Fruit fly (Drosophila melanogaster) whole organism, prepupa: ENCODE measurements around the gene CG5180.
A peak's percentile ranks its signal among the peaks of the same experiment; 100 is the strongest.

Experiments used
- CG11294 ChIP-seq: fragments of 200-800 bp; sonication (Bioruptor generic); IDR thresholded peaks from 2 replicates; pipeline ENCODE4 v1.3.6; 2022; ENCODE audit warnings: missing biosample characterization, missing genetic modification characterization
- CG11762 ChIP-seq: fragments of 200-800 bp; sonication (Bioruptor generic); optimal IDR thresholded peaks from 3 replicates; lab custom pipeline; 2016; ENCODE audit warnings: missing biosample characterization, missing genetic modification characterization; ENCODE audit not compliant: insufficient read depth
- CG11902 ChIP-seq: fragments of 200-800 bp; sonication (Bioruptor generic); optimal IDR thresholded peaks from 3 replicates; lab custom pipeline; 2016; ENCODE audit warnings: missing biosample characterization, missing genetic modification characterization
- CG15336 ChIP-seq: fragments of 200-800 bp; sonication (Bioruptor generic); IDR thresholded peaks from 2 replicates; pipeline ENCODE4 v1.3.6; 2022; ENCODE audit warnings: missing biosample characterization, missing genetic modification characterization
- CG1621 ChIP-seq: fragments of 200-800 bp; sonication (Bioruptor generic); optimal IDR thresholded peaks from 3 replicates; lab custom pipeline; 2018; ENCODE audit warnings: missing biosample characterization, mild to moderate bottlenecking, missing genetic modification characterization
- CG32006 ChIP-seq: fragments of 200-800 bp; sonication (Bioruptor generic); optimal IDR thresholded peaks from 3 replicates; lab custom pipeline; 2017; ENCODE audit warnings: missing biosample characterization, mild to moderate bottlenecking, missing genetic modification characterization
- CG34406 ChIP-seq: fragments of 200-800 bp; sonication (Bioruptor generic); optimal IDR thresholded peaks from 3 replicates; lab custom pipeline; 2016; ENCODE audit warnings: missing biosample characterization, missing genetic modification characterization
- CG4318 ChIP-seq: fragments of 200-800 bp; sonication (Bioruptor generic); optimal IDR thresholded peaks from 3 replicates; lab custom pipeline; 2017; ENCODE audit warnings: missing biosample characterization, mild to moderate bottlenecking, missing genetic modification characterization
- CG6808 ChIP-seq: fragments of 200-800 bp; sonication (Bioruptor generic); optimal IDR thresholded peaks from 3 replicates; lab custom pipeline; 2017; ENCODE audit warnings: missing biosample characterization, missing genetic modification characterization, mild to moderate bottlenecking, moderate library complexity, missing genetic modification reagents
- CG8119 ChIP-seq: fragments of 200-800 bp; sonication (Bioruptor generic); IDR thresholded peaks from 3 replicates; pipeline ENCODE4 v1.3.6; 2022; ENCODE audit warnings: missing biosample characterization, missing genetic modification characterization
- CG9139 ChIP-seq: fragments of 200-800 bp; sonication (Bioruptor generic); optimal IDR thresholded peaks from 3 replicates; lab custom pipeline; 2017; ENCODE audit warnings: missing biosample characterization, mild to moderate bottlenecking, missing genetic modification characterization
- Eip78C ChIP-seq: fragments of 200-800 bp; sonication (Bioruptor generic); peaks from one replicate; lab custom pipeline; 2016; ENCODE audit warnings: missing biosample characterization, missing genetic modification characterization
- Eip93F ChIP-seq: fragments of 200-800 bp; sonication (Bioruptor generic); optimal IDR thresholded peaks from 2 replicates; lab custom pipeline; 2016; ENCODE audit warnings: missing biosample characterization, mild to moderate bottlenecking, missing genetic modification characterization
- Ets21C ChIP-seq: fragments of 200-800 bp; sonication (Bioruptor generic); optimal IDR thresholded peaks from 3 replicates; lab custom pipeline; 2016; ENCODE audit warnings: missing biosample characterization, missing genetic modification characterization
- Ets96B ChIP-seq: fragments of 200-800 bp; optimal IDR thresholded peaks from 2 replicates; lab custom pipeline; 2019; ENCODE audit warnings: missing biosample characterization, mild to moderate bottlenecking, missing genetic modification characterization, moderate library complexity
- Gug ChIP-seq: fragments of 200-800 bp; sonication (Bioruptor generic); IDR thresholded peaks from 2 replicates; pipeline ENCODE4 v1.3.6; 2022; ENCODE audit warnings: missing biosample characterization, missing genetic modification characterization
- Hr38 ChIP-seq: sonication (Bioruptor generic); optimal IDR thresholded peaks from 2 replicates; lab custom pipeline; 2016; ENCODE audit warnings: missing biosample characterization, missing genetic modification characterization
- Hr39 ChIP-seq: fragments of 200-800 bp; sonication (Bioruptor generic); optimal IDR thresholded peaks from 2 replicates; lab custom pipeline; 2016; ENCODE audit warnings: missing biosample characterization, missing genetic modification characterization
- Hr4 ChIP-seq: fragments of 200-800 bp; sonication (Bioruptor generic); optimal IDR thresholded peaks from 3 replicates; lab custom pipeline; 2016; ENCODE audit warnings: missing biosample characterization, missing genetic modification characterization
- Lpt ChIP-seq: fragments of 200-800 bp; sonication (Bioruptor generic); optimal IDR thresholded peaks from 3 replicates; lab custom pipeline; 2016; ENCODE audit warnings: missing biosample characterization, missing genetic modification characterization
- Smox ChIP-seq: fragments of 200-800 bp; sonication (Bioruptor generic); optimal IDR thresholded peaks from 3 replicates; lab custom pipeline; 2016; ENCODE audit warnings: missing biosample characterization, missing genetic modification characterization
- Sox102F ChIP-seq: fragments of 200-800 bp; sonication (Bioruptor generic); optimal IDR thresholded peaks from 2 replicates; lab custom pipeline; 2016; ENCODE audit warnings: missing biosample characterization, mild to moderate bottlenecking, missing genetic modification characterization
- Sox14 ChIP-seq: fragments of 200-800 bp; sonication (Bioruptor generic); optimal IDR thresholded peaks from 3 replicates; lab custom pipeline; 2016; ENCODE audit warnings: missing biosample characterization, missing genetic modification characterization
- Sox15 ChIP-seq: fragments of 200-800 bp; sonication (Bioruptor generic); optimal IDR thresholded peaks from 3 replicates; lab custom pipeline; 2016; ENCODE audit warnings: missing biosample characterization, missing genetic modification characterization
- achi ChIP-seq: fragments of 200-800 bp; sonication (Bioruptor generic); optimal IDR thresholded peaks from 3 replicates; lab custom pipeline; 2016; ENCODE audit warnings: missing biosample characterization, missing genetic modification characterization
- acj6 ChIP-seq: fragments of 200-800 bp; sonication (Bioruptor generic); optimal IDR thresholded peaks from 3 replicates; lab custom pipeline; 2016; ENCODE audit warnings: missing biosample characterization, missing genetic modification characterization
- cyc ChIP-seq: fragments of 200-800 bp; sonication (Bioruptor generic); optimal IDR thresholded peaks from 3 replicates; lab custom pipeline; 2016; ENCODE audit warnings: missing biosample characterization, missing genetic modification characterization
- dsx ChIP-seq: fragments of 200-800 bp; optimal IDR thresholded peaks from 3 replicates; lab custom pipeline; 2019; ENCODE audit warnings: missing biosample characterization, mild to moderate bottlenecking, missing genetic modification characterization, moderate library complexity; ENCODE audit not compliant: poor library complexity, severe bottlenecking
- eg ChIP-seq: fragments of 200-800 bp; sonication (Bioruptor generic); IDR thresholded peaks from 3 replicates; pipeline ENCODE4 v1.3.6; 2022; ENCODE audit warnings: missing biosample characterization, missing genetic modification characterization
- esn ChIP-seq: fragments of 200-800 bp; sonication (Bioruptor generic); optimal IDR thresholded peaks from 2 replicates; lab custom pipeline; 2016; ENCODE audit warnings: missing biosample characterization, mild to moderate bottlenecking, missing genetic modification characterization, moderate library complexity
- fd59A ChIP-seq: fragments of 200-800 bp; sonication (Bioruptor generic); optimal IDR thresholded peaks from 2 replicates; lab custom pipeline; 2017; ENCODE audit warnings: missing biosample characterization, mild to moderate bottlenecking, missing genetic modification characterization, missing genetic modification reagents
- fkh ChIP-seq: fragments of 200-800 bp; sonication (Bioruptor generic); optimal IDR thresholded peaks from 3 replicates; lab custom pipeline; 2017; ENCODE audit warnings: missing biosample characterization, mild to moderate bottlenecking, missing genetic modification characterization, moderate library complexity
- lz ChIP-seq: fragments of 200-800 bp; sonication (Bioruptor generic); optimal IDR thresholded peaks from 3 replicates; lab custom pipeline; 2016; ENCODE audit warnings: missing biosample characterization, missing genetic modification characterization
- salr ChIP-seq, 2 experiments: fragments of 200-800 bp; sonication (Bioruptor generic); optimal IDR thresholded peaks; 3 replicates each; lab custom pipeline; 2016 to 2018; ENCODE audit warnings: missing biosample characterization in 2 of 2, missing genetic modification characterization in 2 of 2, mild to moderate bottlenecking in 1 of 2
- spab ChIP-seq: fragments of 200-800 bp; sonication (Bioruptor generic); optimal IDR thresholded peaks from 2 replicates; lab custom pipeline; 2017; ENCODE audit warnings: missing biosample characterization, mild to moderate bottlenecking, missing genetic modification characterization, missing genetic modification reagents
- ss ChIP-seq, 2 experiments: fragments of 200-800 bp; sonication (Bioruptor generic); optimal IDR thresholded peaks; 2 replicates in 1 of 2; 3 replicates in 1 of 2; lab custom pipeline; 2017 to 2018; ENCODE audit warnings: mild to moderate bottlenecking in 2 of 2, missing biosample characterization in 2 of 2, missing genetic modification characterization in 2 of 2, moderate library complexity in 1 of 2
- svp ChIP-seq: fragments of 200-800 bp; sonication (Bioruptor generic); peaks from one replicate; lab custom pipeline; 2016; ENCODE audit warnings: missing biosample characterization, missing genetic modification characterization
- topi ChIP-seq: fragments of 200-800 bp; sonication (Bioruptor generic); optimal IDR thresholded peaks from 3 replicates; lab custom pipeline; 2016; ENCODE audit warnings: missing biosample characterization, missing genetic modification characterization
- vri ChIP-seq: fragments of 200-800 bp; sonication (Bioruptor generic); optimal IDR thresholded peaks from 3 replicates; lab custom pipeline; 2016; ENCODE audit warnings: missing biosample characterization, mild to moderate bottlenecking, missing genetic modification characterization

CG5180 gene

dm6 chr3R:20604078-20604477, 46.3 kb downstream of the CG5180 start (continued):
- TF ChIP-seq Lpt (GFP tag; lab: Kevin White, UChicago) (peak; percentile 62), CG32006 (GFP tag; lab: Kevin White, UChicago) (no peak), CG6808 (no peak), acj6 (GFP tag; lab: Kevin White, UChicago) (no peak), lz (GFP tag; lab: Kevin White, UChicago) (no peak), Sox102F (no peak), CG4318 (GFP tag; lab: Kevin White, UChicago) (no peak), CG15336 (GFP tag; lab: Robert Waterston, UW) (peak; percentile 45; the same call in 1 of the 2 replicates), CG11902 (no peak), cyc (GFP tag; lab: Kevin White, UChicago) (no peak), svp (GFP tag; lab: Kevin White, UChicago) (no peak), Hr38 (GFP tag; lab: Kevin White, UChicago) (no peak), Sox15 (no peak), Sox14 (GFP tag; lab: Kevin White, UChicago) (no peak), Eip78C (peak; percentile 66), CG11762 (GFP tag; lab: Kevin White, UChicago) (no peak), Hr4 (no peak), dsx (no peak), Hr39 (GFP tag; lab: Kevin White, UChicago) (no peak), fd59A (GFP tag; lab: Kevin White, UChicago) (no peak), CG9139 (GFP tag; lab: Kevin White, UChicago) (peak; percentile 6), Gug (GFP tag; lab: Robert Waterston, UW) (no peak), esn (no peak)

dm6 chr3R:20605078-20605477, 47.3 kb downstream of the CG5180 start:
- TF ChIP-seq CG1621 (tag; lab: Kevin White, UChicago) (peak; percentile 6), ss (GFP tag; optimal IDR thresholded peaks at IDR 0.05; lab: Kevin White, UChicago) (no peak)

DNA sequence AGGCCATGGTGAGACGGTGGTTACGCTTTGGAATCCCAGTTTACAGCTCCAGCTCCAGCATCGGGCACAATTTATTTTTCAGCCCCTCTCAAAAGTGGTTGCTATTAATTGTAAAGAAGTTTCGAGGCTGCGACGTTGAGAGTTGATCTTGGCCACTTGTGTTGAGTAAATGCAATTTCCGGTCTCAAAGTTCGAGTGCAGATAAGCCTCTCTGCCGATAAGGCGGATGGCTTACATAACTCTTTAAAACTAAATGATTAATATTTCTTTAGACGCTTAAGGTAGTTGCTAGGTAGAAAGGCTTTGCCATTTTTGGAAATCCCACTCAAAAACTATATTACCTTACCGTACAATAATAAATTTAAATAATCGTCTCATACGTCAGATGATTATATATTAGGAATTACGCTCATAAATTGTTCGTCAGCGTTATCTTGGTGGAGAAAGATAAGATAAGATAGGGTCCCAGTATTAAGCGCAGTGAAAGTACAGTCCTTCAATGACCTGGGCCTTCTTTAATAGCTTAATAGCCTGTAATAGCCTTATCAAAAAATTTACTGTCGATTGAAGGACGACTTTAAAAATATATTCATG, 47.9 kb downstream of the CG5180 start:
- no peak for TF ChIP-seq vri (GFP tag; lab: Kevin White, UChicago)
- no peak for TF ChIP-seq Gug (GFP tag; lab: Robert Waterston, UW)
- TF ChIP-seq Ets96B (tag; lab: Kevin White, UChicago): no peak
- TF ChIP-seq salr (GFP tag; optimal IDR thresholded peaks at IDR 0.05; lab: Kevin White, UChicago): no peak
- no peak for TF ChIP-seq CG11294 (GFP tag; lab: Robert Waterston, UW)
- TF ChIP-seq CG8119 (GFP tag; lab: Robert Waterston, UW): no peak
- TF ChIP-seq Hr38 (GFP tag; lab: Kevin White, UChicago): no peak
- TF ChIP-seq eg (GFP tag; lab: Robert Waterston, UW): no peak
- no peak for TF ChIP-seq topi (GFP tag; lab: Kevin White, UChicago)
- TF ChIP-seq lz (GFP tag; lab: Kevin White, UChicago): no peak
- TF ChIP-seq fkh: no peak
- no peak for TF ChIP-seq CG34406 (GFP tag; lab: Kevin White, UChicago)
- no peak for TF ChIP-seq Sox15
- TF ChIP-seq achi (GFP tag; lab: Kevin White, UChicago): no peak
- no peak for TF ChIP-seq spab (GFP tag; lab: Kevin White, UChicago)
- TF ChIP-seq dsx: no peak
- no peak for TF ChIP-seq Smox (GFP tag; lab: Kevin White, UChicago)
- TF ChIP-seq acj6 (GFP tag; lab: Kevin White, UChicago): no peak
- TF ChIP-seq Ets21C: no peak
- TF ChIP-seq Eip93F (GFP tag; lab: Kevin White, UChicago): no peak
